Worm (Caenorhabditis elegans) whole organism, early embryonic: ENCODE measurements around the gene C47D12.5.

Experiments used
- B0310.2 ChIP-seq: sonication (generic microtip); optimal IDR thresholded peaks from 2 replicates; lab custom pipeline; 2016; ENCODE audit warnings: mild to moderate bottlenecking, missing genetic modification characterization, missing compliant biosample characterization
- ama-1 ChIP-seq: fragments of 150-350 bp; optimal IDR thresholded peaks from 2 replicates; lab custom pipeline; 2014
- ceh-13 ChIP-seq: fragments of 200-800 bp; sonication (Bioruptor generic); optimal IDR thresholded peaks from 2 replicates; lab custom pipeline; 2018; ENCODE audit warnings: mild to moderate bottlenecking, missing genetic modification characterization, missing compliant biosample characterization
- ceh-36 ChIP-seq: sonication (generic microtip); optimal IDR thresholded peaks from 2 replicates; lab custom pipeline; 2016; ENCODE audit warnings: missing genetic modification characterization, inconsistent platforms, missing compliant biosample characterization
- flt-1 ChIP-seq: fragments of 200-800 bp; sonication (Bioruptor generic); IDR thresholded peaks from 2 replicates; pipeline ENCODE4 v1.3.6; 2022; ENCODE audit warnings: missing genetic modification characterization, missing compliant biosample characterization
- hnd-1 ChIP-seq: sonication (generic microtip); optimal IDR thresholded peaks from 2 replicates; lab custom pipeline; 2016; ENCODE audit warnings: missing genetic modification characterization, missing compliant biosample characterization
- pes-1 ChIP-seq: fragments of 200-800 bp; sonication (Bioruptor generic); IDR thresholded peaks from 2 replicates; pipeline ENCODE4 v1.3.6; 2022; ENCODE audit warnings: missing genetic modification reagents, missing genetic modification characterization, missing compliant biosample characterization
- sea-1 ChIP-seq: fragments of 200-800 bp; sonication (Bioruptor generic); conservative IDR thresholded peaks from 2 replicates; pipeline ENCODE4 v1.3.6; 2022; ENCODE audit warnings: missing genetic modification characterization, missing compliant biosample characterization
- tbx-37 ChIP-seq: fragments of 200-800 bp; sonication (Bioruptor generic); conservative IDR thresholded peaks from 2 replicates; pipeline ENCODE4 v1.3.6; 2022; ENCODE audit warnings: missing genetic modification reagents, missing genetic modification characterization, missing compliant biosample characterization

DNA sequence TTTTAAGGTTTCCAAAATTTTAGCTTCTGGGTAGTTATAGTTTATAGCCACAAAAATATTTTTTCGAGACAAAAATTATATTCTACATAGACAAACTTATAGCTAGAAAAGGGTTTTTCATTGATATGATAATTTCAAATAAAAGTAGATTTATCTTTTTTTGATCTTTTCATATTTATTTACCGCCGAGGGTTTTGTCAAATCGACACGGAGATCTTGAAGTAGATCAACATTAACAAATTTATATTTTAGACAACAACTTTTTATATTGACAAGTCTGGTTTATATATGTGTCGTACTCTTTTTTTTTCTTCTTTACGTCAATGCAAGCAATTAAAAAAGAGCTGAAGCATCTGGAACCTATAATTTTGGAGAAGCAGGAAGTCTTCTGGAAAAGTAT lies 26.2 kb downstream of the C47D12.5 start:
- TF ChIP-seq ama-1 (no peak), ceh-36 (tag; lab: Kevin White, UChicago) (no peak), sea-1 (GFP tag; lab: Robert Waterston, UW) (no peak), flt-1 (no peak), ceh-13 (GFP tag; lab: Kevin White, UChicago) (no peak), pes-1 (no peak), tbx-37 (no peak), B0310.2 (tag; lab: Kevin White, UChicago) (no peak), hnd-1 (tag; lab: Kevin White, UChicago) (no peak)
